Fruit fly (Drosophila melanogaster) whole organism, pupa: ENCODE measurements around the gene CG46310.

Experiments
- CG10348 ChIP-seq: fragments of 200-800 bp; sonication (Bioruptor generic); IDR thresholded peaks from 2 replicates; pipeline ENCODE4 v1.3.6; 2022; ENCODE audit warnings: missing biosample characterization, missing genetic modification characterization
- CG12605 ChIP-seq: fragments of 200-800 bp; sonication (Bioruptor generic); IDR thresholded peaks from 2 replicates; pipeline ENCODE4 v1.3.6; 2022; ENCODE audit warnings: missing biosample characterization, missing genetic modification characterization
- CG13204 ChIP-seq: fragments of 200-800 bp; sonication (Bioruptor generic); optimal IDR thresholded peaks from 2 replicates; lab custom pipeline; 2018; ENCODE audit warnings: missing biosample characterization, mild to moderate bottlenecking, missing genetic modification characterization, moderate library complexity
- CG14655 ChIP-seq: fragments of 200-800 bp; sonication (Bioruptor generic); optimal IDR thresholded peaks from 3 replicates; lab custom pipeline; 2017; ENCODE audit warnings: mild to moderate bottlenecking, missing biosample characterization, missing genetic modification reagents, missing genetic modification characterization
- CG15710 ChIP-seq: fragments of 200-800 bp; sonication (Bioruptor generic); optimal IDR thresholded peaks from 2 replicates; lab custom pipeline; 2018; ENCODE audit warnings: missing biosample characterization, mild to moderate bottlenecking, missing genetic modification characterization, moderate library complexity
- CG17806 ChIP-seq: fragments of 200-800 bp; sonication (Bioruptor generic); optimal IDR thresholded peaks from 2 replicates; lab custom pipeline; 2018; ENCODE audit warnings: missing biosample characterization, mild to moderate bottlenecking, missing genetic modification characterization, moderate library complexity
- CG32121 ChIP-seq: fragments of 200-800 bp; sonication (Bioruptor generic); IDR thresholded peaks from 2 replicates; pipeline ENCODE4 v1.3.6; 2022; ENCODE audit warnings: missing biosample characterization, missing genetic modification characterization
- CG34367 ChIP-seq: fragments of 200-800 bp; sonication (Bioruptor generic); optimal IDR thresholded peaks from 2 replicates; lab custom pipeline; 2018; ENCODE audit warnings: missing biosample characterization, mild to moderate bottlenecking, missing genetic modification characterization
- CG4496 ChIP-seq: fragments of 200-800 bp; sonication (Bioruptor generic); IDR thresholded peaks from 3 replicates; pipeline ENCODE4 v1.3.6; 2022; ENCODE audit warnings: missing biosample characterization, missing genetic modification characterization
- CG8159 ChIP-seq: fragments of 200-800 bp; sonication (Bioruptor generic); optimal IDR thresholded peaks from 3 replicates; lab custom pipeline; 2018; ENCODE audit warnings: missing biosample characterization, mild to moderate bottlenecking, missing genetic modification characterization, moderate library complexity
- CG8301 ChIP-seq: fragments of 200-800 bp; sonication (Bioruptor generic); optimal IDR thresholded peaks from 2 replicates; lab custom pipeline; 2018; ENCODE audit warnings: missing biosample characterization, mild to moderate bottlenecking, missing genetic modification characterization
- CG9948 ChIP-seq: fragments of 200-800 bp; sonication (Bioruptor generic); optimal IDR thresholded peaks from 2 replicates; lab custom pipeline; 2018; ENCODE audit warnings: missing biosample characterization, mild to moderate bottlenecking, missing genetic modification characterization, moderate library complexity
- D1 ChIP-seq: fragments of 200-800 bp; sonication (Bioruptor generic); optimal IDR thresholded peaks from 2 replicates; lab custom pipeline; 2018; ENCODE audit warnings: missing biosample characterization, mild to moderate bottlenecking, missing genetic modification characterization, moderate library complexity
- EcR ChIP-seq: fragments of 200-800 bp; sonication (Bioruptor generic); optimal IDR thresholded peaks from 3 replicates; lab custom pipeline; 2019; ENCODE audit warnings: missing biosample characterization, missing genetic modification characterization, mild to moderate bottlenecking, moderate library complexity, missing genetic modification reagents
- Ets98B ChIP-seq: fragments of 200-800 bp; sonication (Bioruptor generic); IDR thresholded peaks from 2 replicates; pipeline ENCODE4 v1.3.6; 2022; ENCODE audit warnings: missing biosample characterization, missing genetic modification characterization
- Pif1A ChIP-seq: fragments of 200-800 bp; sonication (Bioruptor generic); optimal IDR thresholded peaks from 3 replicates; lab custom pipeline; 2016; ENCODE audit warnings: missing biosample characterization, missing genetic modification characterization
- Pif1B ChIP-seq: fragments of 200-800 bp; sonication (Bioruptor generic); optimal IDR thresholded peaks from 3 replicates; lab custom pipeline; 2016; ENCODE audit warnings: missing biosample characterization, missing genetic modification characterization
- Snoo ChIP-seq: fragments of 200-800 bp; sonication (Bioruptor generic); optimal IDR thresholded peaks from 3 replicates; lab custom pipeline; 2017; ENCODE audit warnings: missing biosample characterization, mild to moderate bottlenecking, missing genetic modification characterization, inconsistent platforms
- fd96Ca ChIP-seq: fragments of 200-800 bp; sonication (Bioruptor generic); IDR thresholded peaks from 3 replicates; pipeline ENCODE4 v1.3.6; 2022; ENCODE audit warnings: missing biosample characterization, missing genetic modification characterization
- gl ChIP-seq: fragments of 200-800 bp; sonication (Bioruptor generic); optimal IDR thresholded peaks from 2 replicates; lab custom pipeline; 2018; ENCODE audit warnings: missing biosample characterization, mild to moderate bottlenecking, missing genetic modification characterization
- rn ChIP-seq: fragments of 200-800 bp; sonication (Bioruptor generic); IDR thresholded peaks from 2 replicates; pipeline ENCODE4 v1.3.6; 2022; ENCODE audit warnings: missing biosample characterization, missing genetic modification characterization

Gene CG46310

dm6 chr3R:23156865-23157515, 16.7 kb upstream of the CG46310 start:
- TF ChIP-seq CG15710, result peak; percentile 16
- no peak; the same call in 1 of the 2 replicates for TF ChIP-seq Ets98B (GFP tag; lab: Robert Waterston, UW)
- TF ChIP-seq Snoo (tag; lab: Kevin White, UChicago), result peak; percentile 38
- TF ChIP-seq CG9948 (tag; lab: Kevin White, UChicago), result no peak
- TF ChIP-seq CG17806 (tag; lab: Kevin White, UChicago), result no peak
- TF ChIP-seq CG14655 (GFP tag; lab: Kevin White, UChicago), result no peak
- no peak for TF ChIP-seq CG8159 (tag; lab: Kevin White, UChicago)
- peak; percentile 98 for TF ChIP-seq EcR (GFP tag; lab: Kevin White, UChicago)
- no peak for TF ChIP-seq D1 (tag; lab: Kevin White, UChicago)
- peak; percentile 26 for TF ChIP-seq CG34367
- no peak for TF ChIP-seq Pif1A (GFP tag; lab: Kevin White, UChicago)
- TF ChIP-seq Pif1B (GFP tag; lab: Kevin White, UChicago), result no peak
- TF ChIP-seq CG4496 (GFP tag; lab: Robert Waterston, UW), result peak; percentile 71; the same call in 2 of the 3 replicates
- TF ChIP-seq fd96Ca (GFP tag; lab: Robert Waterston, UW), result no peak
- TF ChIP-seq CG32121 (GFP tag; lab: Robert Waterston, UW), result peak; percentile 38; the same call in 1 of the 2 replicates
- peak; percentile 54 for TF ChIP-seq CG13204 (GFP tag; lab: Kevin White, UChicago)
- TF ChIP-seq CG8301 (tag; lab: Kevin White, UChicago), result peak; percentile 40
- peak; percentile 54 for TF ChIP-seq gl (tag; lab: Kevin White, UChicago)
- no peak for TF ChIP-seq CG10348 (GFP tag; lab: Robert Waterston, UW)
- no peak for TF ChIP-seq rn (GFP tag; lab: Robert Waterston, UW)
- TF ChIP-seq CG12605 (GFP tag; lab: Robert Waterston, UW), result peak; percentile 67

DNA sequence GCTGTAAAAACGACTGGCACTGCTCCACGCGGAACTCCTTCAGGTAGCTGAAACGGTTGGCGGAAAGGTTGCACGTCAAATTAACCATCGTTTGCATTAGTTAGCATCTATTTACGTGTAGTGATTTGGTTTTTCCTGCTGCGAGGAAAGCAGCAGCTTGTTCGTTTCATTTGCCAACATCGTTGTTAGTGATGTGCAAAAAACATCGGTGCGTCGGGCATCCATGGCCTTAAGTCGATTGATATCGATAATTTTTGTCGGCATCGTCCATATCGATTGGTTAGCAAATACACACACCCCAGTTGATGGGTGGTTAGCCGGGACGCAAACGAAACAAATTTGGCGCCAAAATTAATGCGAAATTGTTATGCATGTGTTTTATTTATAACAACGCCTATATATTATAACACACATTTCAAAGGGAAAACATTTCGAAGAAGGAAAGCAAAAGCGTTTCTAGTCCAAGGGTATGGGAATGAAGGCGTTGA, 16.0 kb upstream of the CG46310 start, which contains the start of gene unk:
Gene unk, minus strand, starts transcription at position 199 of the 488 bp plus-strand sequence.
- TF ChIP-seq CG32121 (GFP tag; lab: Robert Waterston, UW) (no peak), CG17806 (tag; lab: Kevin White, UChicago) (no peak)

dm6 chr3R:23159289-23159956, 14.2 kb upstream of the CG46310 start, which contains the start of gene VhaAC39-2:
VhaAC39-2 (minus strand) TSS chr3R:23159316.
- TF ChIP-seq CG17806 (tag; lab: Kevin White, UChicago), result no peak
- TF ChIP-seq CG12605 (GFP tag; lab: Robert Waterston, UW), result peak; percentile 63; the same call in 1 of the 2 replicates

DNA sequence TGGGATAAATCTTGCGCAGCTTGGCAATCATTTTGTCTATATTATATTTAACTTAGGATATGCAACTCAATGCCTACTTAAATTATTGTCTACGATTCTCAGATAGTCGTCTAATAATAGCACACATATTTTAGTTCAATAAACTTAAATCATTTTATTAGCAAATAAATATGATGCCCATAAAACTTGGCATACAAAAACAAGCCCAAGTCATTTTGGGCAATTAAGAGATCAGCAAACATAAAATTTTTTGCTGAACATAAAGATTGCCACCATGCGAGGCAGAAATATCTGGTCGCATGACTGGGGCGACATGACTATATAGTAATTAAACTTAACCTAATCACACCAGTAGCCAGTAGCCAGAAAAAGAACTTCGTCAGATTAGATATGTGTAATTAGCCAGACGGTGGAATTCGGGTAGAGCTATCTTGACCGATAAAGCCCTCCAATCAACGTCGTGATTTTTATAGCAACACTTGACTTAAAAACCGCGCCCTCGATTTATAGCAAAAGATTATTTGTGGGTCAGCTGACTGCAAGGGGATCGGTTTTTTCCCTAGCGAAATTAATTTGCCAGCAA, 12.3 kb upstream of the CG46310 start, which contains the start of gene CG13829:
Gene CG13829, minus strand, starts transcription at position 51 of the 583 bp plus-strand sequence.
- TF ChIP-seq EcR (GFP tag; lab: Kevin White, UChicago) (no peak), Snoo (tag; lab: Kevin White, UChicago) (no peak), CG34367 (no peak), CG8301 (tag; lab: Kevin White, UChicago) (no peak), CG15710 (no peak), Ets98B (GFP tag; lab: Robert Waterston, UW) (no peak), CG17806 (tag; lab: Kevin White, UChicago) (no peak), D1 (tag; lab: Kevin White, UChicago) (no peak), Pif1A (GFP tag; lab: Kevin White, UChicago) (no peak), CG12605 (GFP tag; lab: Robert Waterston, UW) (no peak), CG14655 (GFP tag; lab: Kevin White, UChicago) (no peak), CG13204 (GFP tag; lab: Kevin White, UChicago) (no peak), CG9948 (tag; lab: Kevin White, UChicago) (no peak), gl (tag; lab: Kevin White, UChicago) (no peak), rn (GFP tag; lab: Robert Waterston, UW) (no peak), CG32121 (GFP tag; lab: Robert Waterston, UW) (no peak), CG10348 (GFP tag; lab: Robert Waterston, UW) (no peak), CG4496 (GFP tag; lab: Robert Waterston, UW) (no peak), fd96Ca (GFP tag; lab: Robert Waterston, UW) (no peak)

DNA sequence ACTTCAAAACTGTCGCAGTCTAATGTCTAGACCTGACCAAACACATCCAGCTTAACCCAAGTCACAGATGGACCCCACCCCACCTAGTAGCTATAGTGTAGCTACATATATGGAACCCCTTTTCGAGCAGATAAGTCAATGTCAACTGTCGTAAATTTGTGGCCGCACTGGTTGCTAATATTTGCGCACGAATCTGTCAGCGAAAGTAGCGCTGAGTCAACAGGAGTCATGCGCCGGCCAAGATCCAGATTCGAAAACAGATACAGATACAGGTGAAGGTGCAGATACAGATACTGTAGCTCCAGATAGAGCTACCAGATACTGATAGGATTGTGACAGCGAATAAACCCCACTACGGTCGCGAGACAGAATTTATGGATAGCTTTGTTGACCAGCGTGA, 9.5 kb upstream of the CG46310 start:
- TF ChIP-seq CG14655 (GFP tag; lab: Kevin White, UChicago) (no peak), CG12605 (GFP tag; lab: Robert Waterston, UW) (no peak), EcR (GFP tag; lab: Kevin White, UChicago) (no peak), D1 (tag; lab: Kevin White, UChicago) (no peak), CG34367 (no peak), CG15710 (no peak), CG8301 (tag; lab: Kevin White, UChicago) (no peak), CG13204 (GFP tag; lab: Kevin White, UChicago) (no peak), CG9948 (tag; lab: Kevin White, UChicago) (no peak), Ets98B (GFP tag; lab: Robert Waterston, UW) (no peak), CG10348 (GFP tag; lab: Robert Waterston, UW) (no peak)
